Fruit fly (Drosophila melanogaster): ENCODE results near the gene CG7453.

Gene CG7453

DNA sequence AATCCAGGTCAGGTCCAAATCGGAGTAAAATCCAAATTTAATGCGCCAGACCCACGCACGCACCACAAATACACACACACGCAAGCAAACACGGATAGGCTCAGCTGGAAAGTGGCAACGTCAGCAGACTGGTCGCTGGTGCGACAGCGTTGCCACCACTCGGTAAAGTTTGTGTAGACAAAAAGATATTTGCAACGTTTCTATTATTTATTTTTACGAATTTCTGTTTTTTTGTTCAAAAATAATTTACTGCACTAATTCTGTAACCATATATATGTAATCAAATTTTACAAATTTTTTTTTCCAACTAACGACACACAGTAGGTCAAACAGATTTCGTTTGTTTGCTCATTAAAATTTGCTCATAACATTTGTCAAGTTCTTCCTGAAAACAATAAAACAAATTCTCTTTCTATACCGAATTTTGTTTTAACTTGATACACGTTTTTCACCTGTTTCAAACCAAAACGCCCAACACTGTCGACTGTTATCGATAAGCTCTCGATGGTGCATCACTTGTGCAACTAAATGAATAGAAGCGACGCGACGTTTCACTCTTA, at the start of gene CG7453, which contains the start of gene CG7556 (continued):
- peak; percentile 2 for TF ChIP-seq stwl (tag; optimal IDR thresholded peaks at IDR 0.05)
- TF ChIP-seq dm (GFP tag; optimal IDR thresholded peaks at IDR 0.05), result peak; percentile 79
- peak; percentile 25 for TF ChIP-seq luna (GFP tag; optimal IDR thresholded peaks at IDR 0.05)
- TF ChIP-seq CG4820 (GFP tag; optimal IDR thresholded peaks at IDR 0.05), result peak; percentile 60
- TF ChIP-seq CG3281 (GFP tag; optimal IDR thresholded peaks at IDR 0.05), result peak; percentile 62
- no peak for TF ChIP-seq Stat92E (GFP tag; optimal IDR thresholded peaks at IDR 0.05)
- peak; percentile 59 for TF ChIP-seq CG4328 (GFP tag; optimal IDR thresholded peaks at IDR 0.05)
- no peak for TF ChIP-seq CG11093 (GFP tag; IDR thresholded peaks at IDR 0.05)
- peak; percentile 79 for TF ChIP-seq tio (GFP tag; optimal IDR thresholded peaks at IDR 0.05)
- peak; percentile 86 for TF ChIP-seq CG2116 (GFP tag; optimal IDR thresholded peaks at IDR 0.05)
- TF ChIP-seq klu (GFP tag; IDR thresholded peaks at IDR 0.05), result no peak; the same call in 1 of the 2 replicates
- no peak for TF ChIP-seq CG4282 (GFP tag; optimal IDR thresholded peaks at IDR 0.05)
- peak; percentile 38 for TF ChIP-seq CG4617 (GFP tag; optimal IDR thresholded peaks at IDR 0.05; ENCODE audit: borderline replicate concordance)
- peak; percentile 83 for TF ChIP-seq zfh2 (GFP tag; optimal IDR thresholded peaks at IDR 0.05)
- peak; percentile 56 for TF ChIP-seq CG3065 (GFP tag; optimal IDR thresholded peaks at IDR 0.05)
- peak; percentile 78 for TF ChIP-seq CG9727 (GFP tag; optimal IDR thresholded peaks at IDR 0.05)
- TF ChIP-seq MESR4 (GFP tag; optimal IDR thresholded peaks at IDR 0.05), result no peak
- TF ChIP-seq CG6813 (GFP tag; optimal IDR thresholded peaks at IDR 0.05), result no peak
- peak; percentile 64 for TF ChIP-seq CG9215 (GFP tag; IDR thresholded peaks at IDR 0.05)
- peak; percentile 63; the same call in 1 of the 2 replicates for TF ChIP-seq CG31441 (GFP tag; IDR thresholded peaks at IDR 0.05)
- TF ChIP-seq CG8359 (GFP tag; optimal IDR thresholded peaks at IDR 0.05; ENCODE audit: borderline replicate concordance), result no peak
- TF ChIP-seq Chrac-16 (GFP tag; optimal IDR thresholded peaks at IDR 0.05), result peak; percentile 82
- no peak for TF ChIP-seq yki (optimal IDR thresholded peaks at IDR 0.05)
- peak; percentile 70 for TF ChIP-seq Ssrp (tag; optimal IDR thresholded peaks at IDR 0.05)
- peak; percentile 27; the same call in 1 of the 3 replicates for TF ChIP-seq B-H1 (GFP tag; IDR thresholded peaks at IDR 0.05)
- no peak for TF ChIP-seq Scr (GFP tag; IDR thresholded peaks at IDR 0.05; ENCODE audit: partially characterized antibody)
- peak; percentile 67 for TF ChIP-seq pnt (GFP tag; optimal IDR thresholded peaks at IDR 0.05)
- TF ChIP-seq CG4360 (GFP tag; IDR thresholded peaks at IDR 0.05), result no peak
- peak; percentile 59 for TF ChIP-seq Antp (GFP tag; optimal IDR thresholded peaks at IDR 0.05)
- peak; percentile 4 for TF ChIP-seq sd (tag; optimal IDR thresholded peaks at IDR 0.05)
- no peak for TF ChIP-seq HLHmδ (GFP tag; optimal IDR thresholded peaks at IDR 0.05)
- no peak for TF ChIP-seq nerfin-2 (GFP tag; IDR thresholded peaks at IDR 0.05; ENCODE audit: partially characterized antibody)
- TF ChIP-seq CG14667 (GFP tag; IDR thresholded peaks at IDR 0.05), result peak; percentile 28; the same call in 1 of the 2 replicates
- peak; percentile 31; the same call in 1 of the 2 replicates for TF ChIP-seq CG4730 (GFP tag; IDR thresholded peaks at IDR 0.05)
- peak; percentile 33 for TF ChIP-seq tup (GFP tag; optimal IDR thresholded peaks at IDR 0.05)
- TF ChIP-seq org-1 (GFP tag; optimal IDR thresholded peaks at IDR 0.05), result peak; percentile 22
- peak; percentile 56 for TF ChIP-seq lmd (GFP tag; IDR thresholded peaks at IDR 0.05)
- no peak for TF ChIP-seq Hand (GFP tag; optimal IDR thresholded peaks at IDR 0.05)
- TF ChIP-seq Sry-δ (GFP tag; optimal IDR thresholded peaks at IDR 0.05), result peak; percentile 67
- peak; percentile 40 for TF ChIP-seq Deaf1 (tag; optimal IDR thresholded peaks at IDR 0.05)
- TF ChIP-seq bowl (GFP tag; IDR thresholded peaks at IDR 0.05), result no peak
- peak; percentile 76 for TF ChIP-seq grau (tag; optimal IDR thresholded peaks at IDR 0.05)
- TF ChIP-seq row (GFP tag; IDR thresholded peaks at IDR 0.05), result peak; percentile 83
- peak; percentile 61; the same call in 1 of the 2 replicates for TF ChIP-seq HLH3B (GFP tag; IDR thresholded peaks at IDR 0.05)
- TF ChIP-seq CG16813 (GFP tag; IDR thresholded peaks at IDR 0.05; ENCODE audit: partially characterized antibody), result no peak
- no peak for TF ChIP-seq dimm (GFP tag; IDR thresholded peaks at IDR 0.05)
- peak; percentile 76 for TF ChIP-seq CG10267 (tag; optimal IDR thresholded peaks at IDR 0.05)
- peak; percentile 73 for TF ChIP-seq Meics (GFP tag; optimal IDR thresholded peaks at IDR 0.05)
- TF ChIP-seq CoRest (tag; optimal IDR thresholded peaks at IDR 0.05), result peak; percentile 83
- no peak; the same call in 2 of the 3 replicates for TF ChIP-seq CG11456 (GFP tag; IDR thresholded peaks at IDR 0.05)
